Worm (Caenorhabditis elegans) whole organism, L4 larva: ENCODE results near the gene twk-20.

Experiments
- F10B5.3 ChIP-seq: sonication (generic microtip); optimal IDR thresholded peaks from 2 replicates; lab custom pipeline; 2016; ENCODE audit warnings: mild to moderate bottlenecking, missing genetic modification characterization, missing compliant biosample characterization
- F26F4.8 ChIP-seq: fragments of 200-800 bp; sonication (Bioruptor generic); conservative IDR thresholded peaks from 2 replicates; pipeline ENCODE4 v1.3.6; 2022; ENCODE audit warnings: missing genetic modification characterization, missing compliant biosample characterization
- F37D6.2 ChIP-seq: sonication (generic microtip); optimal IDR thresholded peaks from 2 replicates; lab custom pipeline; 2016; ENCODE audit warnings: mild to moderate bottlenecking, missing genetic modification characterization, missing compliant biosample characterization
- F49E8.2 ChIP-seq: sonication (generic microtip); optimal IDR thresholded peaks from 2 replicates; lab custom pipeline; 2016; ENCODE audit warnings: missing compliant biosample characterization, mild to moderate bottlenecking, missing genetic modification characterization, borderline replicate concordance
- R02D3.7 ChIP-seq: fragments of 150-350 bp; sonication (generic microtip); optimal IDR thresholded peaks from 3 replicates; lab custom pipeline; 2014; ENCODE audit warnings: missing biosample characterization, missing genetic modification characterization
- T20F7.1 ChIP-seq: fragments of 200-800 bp; sonication (Bioruptor generic); optimal IDR thresholded peaks from 2 replicates; lab custom pipeline; 2018; ENCODE audit warnings: mild to moderate bottlenecking, missing genetic modification characterization, missing compliant biosample characterization
- Y48G9A.11 ChIP-seq: fragments of 200-800 bp; sonication (Bioruptor generic); IDR thresholded peaks from 2 replicates; pipeline ENCODE4 v1.3.6; 2022; ENCODE audit warnings: missing genetic modification reagents, missing genetic modification characterization, missing compliant biosample characterization
- Y75B8A.6 ChIP-seq: fragments of 200-800 bp; sonication (Bioruptor generic); IDR thresholded peaks from 2 replicates; pipeline ENCODE4 v1.3.6; 2022; ENCODE audit warnings: missing genetic modification reagents, missing genetic modification characterization, missing compliant biosample characterization
- ZK337.2 ChIP-seq: fragments of 200-800 bp; sonication (Bioruptor generic); IDR thresholded peaks from 2 replicates; pipeline ENCODE4 v1.3.6; 2022; ENCODE audit warnings: missing genetic modification reagents, missing genetic modification characterization, missing compliant biosample characterization
- aly-2 ChIP-seq: sonication (generic microtip); optimal IDR thresholded peaks from 2 replicates; lab custom pipeline; 2018; ENCODE audit warnings: missing biosample characterization, missing genetic modification characterization
- ama-1 ChIP-seq: fragments of 150-350 bp; optimal IDR thresholded peaks from 2 replicates; lab custom pipeline; 2014; ENCODE audit warnings: inconsistent platforms, mixed read lengths
- arid-1 ChIP-seq: fragments of 200-800 bp; sonication (Bioruptor generic); conservative IDR thresholded peaks from 2 replicates; pipeline ENCODE4 v1.3.6; 2022; ENCODE audit warnings: missing genetic modification reagents, missing genetic modification characterization, missing compliant biosample characterization
- attf-4 ChIP-seq: sonication (generic microtip); optimal IDR thresholded peaks from 3 replicates; lab custom pipeline; 2017; ENCODE audit warnings: missing biosample characterization, missing genetic modification characterization
- ceh-20 ChIP-seq: fragments of 200-800 bp; sonication (Bioruptor generic); IDR thresholded peaks from 2 replicates; pipeline ENCODE4 v1.3.6; 2022; ENCODE audit warnings: missing genetic modification reagents, missing genetic modification characterization, missing compliant biosample characterization
- ceh-44 ChIP-seq: fragments of 200-800 bp; sonication (Bioruptor generic); IDR thresholded peaks from 2 replicates; pipeline ENCODE4 v1.3.6; 2022; ENCODE audit warnings: missing genetic modification reagents, missing genetic modification characterization, missing compliant biosample characterization
- ceh-62 ChIP-seq: sonication (generic microtip); optimal IDR thresholded peaks from 2 replicates; lab custom pipeline; 2017; ENCODE audit warnings: missing biosample characterization, missing genetic modification characterization
- ceh-82 ChIP-seq: sonication (generic microtip); optimal IDR thresholded peaks from 2 replicates; lab custom pipeline; 2017; ENCODE audit warnings: missing biosample characterization, missing genetic modification characterization
- ces-1 ChIP-seq: fragments of 150-350 bp; sonication (generic microtip); optimal IDR thresholded peaks from 4 replicates; lab custom pipeline; 2014; ENCODE audit warnings: missing biosample characterization, missing genetic modification reagents, missing genetic modification characterization
- daf-12 ChIP-seq: fragments of 150-350 bp; optimal IDR thresholded peaks from 2 replicates; lab custom pipeline; 2014; ENCODE audit warnings: missing biosample characterization, missing genetic modification reagents, missing genetic modification characterization
- daf-19 ChIP-seq: fragments of 200-800 bp; sonication (Bioruptor generic); conservative IDR thresholded peaks from 2 replicates; pipeline ENCODE4 v1.3.6; 2022; ENCODE audit warnings: missing genetic modification characterization, missing compliant biosample characterization
- daf-8 ChIP-seq: fragments of 200-800 bp; sonication (Bioruptor generic); IDR thresholded peaks from 2 replicates; pipeline ENCODE4 v1.3.6; 2022; ENCODE audit warnings: missing genetic modification characterization, missing compliant biosample characterization
- dmd-6 ChIP-seq: fragments of 200-800 bp; sonication (Bioruptor generic); IDR thresholded peaks from 2 replicates; pipeline ENCODE4 v1.3.6; 2022; ENCODE audit warnings: missing genetic modification reagents, missing genetic modification characterization, missing compliant biosample characterization
- dmd-8 ChIP-seq: fragments of 200-800 bp; sonication (Bioruptor generic); IDR thresholded peaks from 2 replicates; pipeline ENCODE4 v1.3.6; 2022; ENCODE audit warnings: missing genetic modification characterization, missing compliant biosample characterization
- dpl-1 ChIP-seq: fragments of 150-350 bp; optimal IDR thresholded peaks from 2 replicates; lab custom pipeline; 2014; ENCODE audit warnings: missing biosample characterization, missing genetic modification reagents, missing genetic modification characterization
- dve-1 ChIP-seq: sonication (generic microtip); optimal IDR thresholded peaks from 2 replicates; lab custom pipeline; 2017; ENCODE audit warnings: antibody characterized with exemption, mild to moderate bottlenecking, missing genetic modification characterization, missing compliant biosample characterization; ENCODE audit not compliant: insufficient read depth
- gei-8 ChIP-seq: fragments of 200-800 bp; sonication (Bioruptor generic); optimal IDR thresholded peaks from 2 replicates; lab custom pipeline; 2018; ENCODE audit warnings: mild to moderate bottlenecking, missing genetic modification characterization, missing compliant biosample characterization
- hlh-11 ChIP-seq: fragments of 200-800 bp; sonication (Bioruptor generic); optimal IDR thresholded peaks from 2 replicates; lab custom pipeline; 2018; ENCODE audit warnings: mild to moderate bottlenecking, missing genetic modification characterization, missing compliant biosample characterization
- hlh-30 ChIP-seq: sonication (generic microtip); optimal IDR thresholded peaks from 2 replicates; lab custom pipeline; 2017; ENCODE audit warnings: antibody characterized with exemption, mild to moderate bottlenecking, missing genetic modification characterization, missing compliant biosample characterization; ENCODE audit not compliant: insufficient read depth
- lin-1 ChIP-seq: fragments of 200-800 bp; sonication (Bioruptor generic); IDR thresholded peaks from 2 replicates; pipeline ENCODE4 v1.3.6; 2022; ENCODE audit warnings: missing genetic modification reagents, missing genetic modification characterization, missing compliant biosample characterization
- lin-39 ChIP-seq: fragments of 150-350 bp; optimal IDR thresholded peaks from 2 replicates; lab custom pipeline; 2014; ENCODE audit warnings: missing biosample characterization, missing genetic modification reagents, missing genetic modification characterization
- lir-3 ChIP-seq: sonication (generic microtip); optimal IDR thresholded peaks from 2 replicates; lab custom pipeline; 2016; ENCODE audit warnings: mild to moderate bottlenecking, missing genetic modification characterization, missing compliant biosample characterization
- madf-5 ChIP-seq, 2 experiments: fragments of 200-800 bp; sonication (Bioruptor generic); IDR thresholded peaks; 2 replicates each; pipeline ENCODE4 v1.3.6; 2022; ENCODE audit warnings: missing compliant biosample characterization in 2 of 2, missing genetic modification characterization in 2 of 2
- mdt-29 ChIP-seq: fragments of 200-800 bp; sonication (Bioruptor generic); IDR thresholded peaks from 2 replicates; pipeline ENCODE4 v1.3.6; 2022; ENCODE audit warnings: missing genetic modification reagents, missing genetic modification characterization, missing compliant biosample characterization
- mep-1 ChIP-seq: fragments of 150-350 bp; sonication (generic microtip); optimal IDR thresholded peaks from 3 replicates; lab custom pipeline; 2014; ENCODE audit warnings: missing biosample characterization, missing genetic modification characterization
- mxl-2 ChIP-seq: fragments of 200-800 bp; sonication (Bioruptor generic); conservative IDR thresholded peaks from 2 replicates; pipeline ENCODE4 v1.3.6; 2022; ENCODE audit warnings: missing genetic modification reagents, missing genetic modification characterization, missing compliant biosample characterization
- nhr-10 ChIP-seq: fragments of 150-350 bp; optimal IDR thresholded peaks from 2 replicates; lab custom pipeline; 2014; ENCODE audit warnings: missing biosample characterization, missing genetic modification characterization
- nhr-102 ChIP-seq: sonication (generic microtip); optimal IDR thresholded peaks from 2 replicates; lab custom pipeline; 2016; ENCODE audit warnings: mild to moderate bottlenecking, missing genetic modification characterization, moderate library complexity, missing compliant biosample characterization
- nhr-42 ChIP-seq: fragments of 200-800 bp; sonication (Bioruptor generic); IDR thresholded peaks from 2 replicates; pipeline ENCODE4 v1.3.6; 2022; ENCODE audit warnings: missing genetic modification characterization, missing compliant biosample characterization
- nhr-6 ChIP-seq: fragments of 150-350 bp; optimal IDR thresholded peaks from 2 replicates; lab custom pipeline; 2014; ENCODE audit warnings: missing biosample characterization, missing genetic modification characterization
- php-3 ChIP-seq: fragments of 200-800 bp; sonication (Bioruptor generic); IDR thresholded peaks from 2 replicates; pipeline ENCODE4 v1.3.6; 2022; ENCODE audit warnings: missing genetic modification reagents, missing genetic modification characterization, missing compliant biosample characterization
- sdz-12 ChIP-seq: fragments of 200-800 bp; sonication (Bioruptor generic); optimal IDR thresholded peaks from 2 replicates; lab custom pipeline; 2018; ENCODE audit warnings: mild to moderate bottlenecking, missing genetic modification characterization, missing compliant biosample characterization
- set-16 ChIP-seq: fragments of 200-800 bp; sonication (Bioruptor generic); IDR thresholded peaks from 2 replicates; pipeline ENCODE4 v1.3.6; 2022; ENCODE audit warnings: missing genetic modification reagents, missing genetic modification characterization, missing compliant biosample characterization
- skn-1 ChIP-seq: fragments of 150-350 bp; optimal IDR thresholded peaks from 2 replicates; lab custom pipeline; 2014; ENCODE audit warnings: missing biosample characterization, missing genetic modification characterization
- snpc-1.2 ChIP-seq: fragments of 200-800 bp; sonication (Bioruptor generic); IDR thresholded peaks from 2 replicates; pipeline ENCODE4 v1.3.6; 2022; ENCODE audit warnings: missing genetic modification reagents, missing genetic modification characterization, missing compliant biosample characterization
- spr-3 ChIP-seq: fragments of 200-800 bp; sonication (Bioruptor generic); optimal IDR thresholded peaks from 2 replicates; lab custom pipeline; 2018; ENCODE audit warnings: mild to moderate bottlenecking, missing genetic modification characterization, missing compliant biosample characterization
- tag-97 ChIP-seq: fragments of 200-800 bp; sonication (Bioruptor generic); IDR thresholded peaks from 2 replicates; pipeline ENCODE4 v1.3.6; 2022; ENCODE audit warnings: missing genetic modification characterization, missing compliant biosample characterization
- unc-130 ChIP-seq: sonication (generic microtip); optimal IDR thresholded peaks from 2 replicates; lab custom pipeline; 2016; ENCODE audit warnings: missing genetic modification reagents, missing genetic modification characterization, missing compliant biosample characterization
- vab-7 ChIP-seq: fragments of 200-800 bp; sonication (Bioruptor generic); IDR thresholded peaks from 2 replicates; pipeline ENCODE4 v1.3.6; 2022; ENCODE audit warnings: missing genetic modification reagents, missing genetic modification characterization, missing compliant biosample characterization
- zag-1 ChIP-seq: fragments of 150-350 bp; optimal IDR thresholded peaks from 2 replicates; lab custom pipeline; 2014; ENCODE audit warnings: missing biosample characterization, missing genetic modification characterization
- zfp-2 ChIP-seq: sonication (generic microtip); optimal IDR thresholded peaks from 2 replicates; lab custom pipeline; 2016; ENCODE audit warnings: mild to moderate bottlenecking, missing genetic modification characterization, missing compliant biosample characterization
- zfp-3 ChIP-seq: fragments of 200-800 bp; sonication (Bioruptor generic); conservative IDR thresholded peaks from 2 replicates; pipeline ENCODE4 v1.3.6; 2022; ENCODE audit warnings: missing genetic modification reagents, missing genetic modification characterization, missing compliant biosample characterization
- zip-11 ChIP-seq: fragments of 200-800 bp; sonication (Bioruptor generic); IDR thresholded peaks from 2 replicates; pipeline ENCODE4 v1.3.6; 2022; ENCODE audit warnings: missing genetic modification characterization, missing compliant biosample characterization

twk-20 gene

ce11 chrX:13665447-13665846 is 25.8 kb downstream of the twk-20 start (continued):
- peak; percentile 38 for TF ChIP-seq dpl-1 (GFP tag; lab: Kevin White, UChicago)
- peak; percentile 92 for TF ChIP-seq sdz-12 (GFP tag; lab: Kevin White, UChicago)
- TF ChIP-seq mxl-2 (GFP tag; lab: Robert Waterston, UW) = peak; percentile 88
- peak; percentile 90 for TF ChIP-seq ceh-44 (GFP tag; lab: Robert Waterston, UW)
- no peak for TF ChIP-seq tag-97 (GFP tag; lab: Robert Waterston, UW)
- TF ChIP-seq skn-1 (tag; lab: Kevin White, UChicago) = no peak
- peak; percentile 92 for TF ChIP-seq ZK337.2 (GFP tag; lab: Robert Waterston, UW)
- TF ChIP-seq dve-1 (tag; lab: Kevin White, UChicago) = peak; percentile 84
- TF ChIP-seq ceh-82 = no peak
- TF ChIP-seq ceh-20 (GFP tag; lab: Robert Waterston, UW) = peak; percentile 91
- TF ChIP-seq snpc-1.2 (GFP tag; lab: Robert Waterston, UW) = peak; percentile 95
- peak; percentile 91 for TF ChIP-seq php-3
- peak; percentile 41 for TF ChIP-seq ces-1
- peak; percentile 71 for TF ChIP-seq nhr-6
- TF ChIP-seq T20F7.1 = peak; percentile 74
- TF ChIP-seq F49E8.2 (tag; lab: Kevin White, UChicago) = peak; percentile 81
- TF ChIP-seq lin-39 (tag; lab: Kevin White, UChicago) = no peak
- TF ChIP-seq dmd-6 (GFP tag; lab: Robert Waterston, UW) = peak; percentile 87
- TF ChIP-seq daf-8 (GFP tag; lab: Robert Waterston, UW) = peak; percentile 80; the same call in 1 of the 2 replicates
- TF ChIP-seq gei-8 = peak; percentile 92
- TF ChIP-seq ceh-62 = no peak
- peak; percentile 92 for TF ChIP-seq spr-3 (GFP tag; lab: Kevin White, UChicago)
- TF ChIP-seq lir-3 (tag; lab: Kevin White, UChicago) = peak; percentile 90
- peak; percentile 73 for TF ChIP-seq unc-130 (GFP tag; lab: Kevin White, UChicago)
- peak; percentile 86; the same call in 1 of the 2 replicates for TF ChIP-seq zip-11 (GFP tag; lab: Robert Waterston, UW)
- peak; percentile 92 for TF ChIP-seq lin-1 (GFP tag; lab: Robert Waterston, UW)
- peak; percentile 90 for TF ChIP-seq nhr-102 (tag; lab: Kevin White, UChicago)
- peak; percentile 91 for TF ChIP-seq nhr-42 (GFP tag; lab: Robert Waterston, UW)
- peak; percentile 99 for TF ChIP-seq F26F4.8 (GFP tag; lab: Robert Waterston, UW)
- TF ChIP-seq daf-12 (tag; lab: Kevin White, UChicago) = no peak
- TF ChIP-seq aly-2 (tag; lab: Kevin White, UChicago) = no peak
- peak; percentile 83 for TF ChIP-seq hlh-30
- TF ChIP-seq set-16 (GFP tag; lab: Robert Waterston, UW) = peak; percentile 74
- TF ChIP-seq F10B5.3 = peak; percentile 85
- TF ChIP-seq hlh-11 (tag; lab: Kevin White, UChicago) = peak; percentile 83
- TF ChIP-seq nhr-10 (tag; lab: Kevin White, UChicago) = no peak
- TF ChIP-seq zag-1 (tag; lab: Kevin White, UChicago) = no peak
- peak; percentile 91 for TF ChIP-seq mdt-29 (GFP tag; lab: Robert Waterston, UW)
- peak; percentile 71 for TF ChIP-seq zfp-2 (tag; lab: Kevin White, UChicago)
- peak; percentile 92 for TF ChIP-seq mep-1 (tag; lab: Kevin White, UChicago)
- peak; percentile 98 for TF ChIP-seq vab-7
- peak; percentile 99 for TF ChIP-seq dmd-8
- peak; percentile 95 for TF ChIP-seq Y75B8A.6 (GFP tag; lab: Robert Waterston, UW)
- peak; percentile 68; the same call in 1 of the 2 replicates for TF ChIP-seq zfp-3
- TF ChIP-seq attf-4 (tag; lab: Kevin White, UChicago) = peak; percentile 23
- no peak for TF ChIP-seq R02D3.7 (tag; lab: Kevin White, UChicago)
- peak; percentile 95 for TF ChIP-seq arid-1
- TF ChIP-seq F37D6.2 (tag; lab: Kevin White, UChicago) = peak; percentile 83
- TF ChIP-seq madf-5 (GFP tag; IDR thresholded peaks at IDR 0.05; lab: Robert Waterston, UW) = peak; percentile 93 to 97
- peak; percentile 89 for TF ChIP-seq Y48G9A.11
- peak; percentile 87 for TF ChIP-seq daf-19
- TF ChIP-seq ama-1 = no peak
